Worm (Caenorhabditis elegans) whole organism, L1 larva: ENCODE data around the gene sre-33.

Experiments
- alr-1 ChIP-seq: fragments of 200-800 bp; sonication (Bioruptor generic); optimal IDR thresholded peaks from 2 replicates; lab custom pipeline; 2018; ENCODE audit warnings: borderline replicate concordance, mild to moderate bottlenecking, missing genetic modification characterization, missing compliant biosample characterization
- ceh-63 ChIP-seq: fragments of 200-800 bp; sonication (Bioruptor generic); optimal IDR thresholded peaks from 2 replicates; lab custom pipeline; 2018; ENCODE audit warnings: mild to moderate bottlenecking, missing genetic modification characterization, missing compliant biosample characterization
- dpl-1 ChIP-seq, 3 experiments: fragments of 150-350 bp in 2 of 3; sonication (generic microtip) in 1 of 3; optimal IDR thresholded peaks; 2 replicates each; lab custom pipeline; 2014 to 2017; ENCODE audit warnings: missing biosample characterization in 3 of 3, missing genetic modification characterization in 3 of 3, missing genetic modification reagents in 3 of 3
- dsc-1 ChIP-seq: sonication (generic microtip); optimal IDR thresholded peaks from 2 replicates; lab custom pipeline; 2016; ENCODE audit warnings: mild to moderate bottlenecking, missing genetic modification characterization, missing compliant biosample characterization
- lin-39 ChIP-seq: fragments of 150-350 bp; optimal IDR thresholded peaks from 2 replicates; lab custom pipeline; 2014; ENCODE audit warnings: missing biosample characterization, missing genetic modification reagents, missing genetic modification characterization
- mdl-1 ChIP-seq, 2 experiments: fragments of 150-350 bp; optimal IDR thresholded peaks; 2 replicates each; lab custom pipeline; 2014 to 2017; ENCODE audit warnings: missing biosample characterization in 2 of 2, missing genetic modification characterization in 2 of 2, inconsistent platforms in 1 of 2
- nhr-11 ChIP-seq: fragments of 150-350 bp; optimal IDR thresholded peaks from 2 replicates; lab custom pipeline; 2014; ENCODE audit warnings: missing biosample characterization, missing genetic modification characterization
- pqm-1 ChIP-seq: sonication (generic microtip); optimal IDR thresholded peaks from 3 replicates; lab custom pipeline; 2017; ENCODE audit warnings: missing biosample characterization, missing genetic modification characterization
- tbx-2 ChIP-seq: sonication (generic microtip); optimal IDR thresholded peaks from 2 replicates; lab custom pipeline; 2016; ENCODE audit warnings: missing genetic modification characterization, missing compliant biosample characterization
- ztf-11 ChIP-seq, 2 experiments: sonication (generic microtip); optimal IDR thresholded peaks; 2 replicates each; lab custom pipeline; 2016 to 2017; ENCODE audit warnings: missing genetic modification characterization in 2 of 2, missing biosample characterization in 1 of 2, missing compliant biosample characterization in 1 of 2

DNA sequence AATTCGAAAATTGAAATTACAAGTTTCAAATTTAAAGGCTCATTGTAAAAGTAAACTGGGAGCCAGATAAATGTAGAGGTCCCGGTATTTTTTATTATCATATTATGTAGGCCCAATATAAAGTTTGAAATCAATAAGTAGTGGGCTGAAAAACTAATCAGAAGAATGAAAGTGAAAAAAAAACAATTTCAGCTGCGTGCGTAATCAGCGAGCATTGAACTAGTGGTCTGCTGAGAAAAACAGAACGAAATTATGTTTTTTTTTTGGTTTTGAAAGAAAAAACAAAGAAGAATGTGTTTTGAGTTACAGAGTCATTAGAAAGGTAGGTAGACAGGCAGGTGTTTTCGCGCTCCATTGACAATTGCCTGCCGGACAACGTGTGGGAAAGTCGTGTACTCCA is 44.4 kb upstream of the sre-33 start, which contains the start of gene sre-31:
- no peak for TF ChIP-seq alr-1 (tag; lab: Kevin White, UChicago)
- TF ChIP-seq pqm-1 (tag; lab: Kevin White, UChicago): no peak
- no peak for TF ChIP-seq dsc-1 (tag; lab: Kevin White, UChicago)
- TF ChIP-seq mdl-1 (tag; optimal IDR thresholded peaks at IDR 0.05; lab: Kevin White, UChicago): no peak
- no peak for TF ChIP-seq dpl-1 (GFP tag; optimal IDR thresholded peaks at IDR 0.05; lab: Kevin White, UChicago)
- no peak for TF ChIP-seq nhr-11 (tag; lab: Kevin White, UChicago)
- TF ChIP-seq ztf-11 (tag; optimal IDR thresholded peaks at IDR 0.05; lab: Kevin White, UChicago): no peak
- TF ChIP-seq ceh-63 (GFP tag; lab: Kevin White, UChicago): no peak
- TF ChIP-seq lin-39: no peak
- TF ChIP-seq tbx-2 (tag; lab: Kevin White, UChicago): no peak
